Fruit fly (Drosophila melanogaster) whole organism, embryonic: ENCODE data around the gene Pdxk.

Experiments
- ATbp ChIP-seq: fragments of 200-800 bp; sonication (Bioruptor generic); optimal IDR thresholded peaks from 2 replicates; lab custom pipeline; 2017; ENCODE audit warnings: missing biosample characterization, mild to moderate bottlenecking, missing genetic modification characterization, missing genetic modification reagents
- Blimp-1 ChIP-seq: fragments of 200-800 bp; sonication (Bioruptor generic); optimal IDR thresholded peaks from 3 replicates; lab custom pipeline; 2018; ENCODE audit warnings: missing biosample characterization, missing genetic modification characterization, mild to moderate bottlenecking, moderate library complexity, missing genetic modification reagents
- CG1024 ChIP-seq: fragments of 200-800 bp; sonication (Bioruptor generic); IDR thresholded peaks from 2 replicates; pipeline ENCODE4 v1.3.6; 2022; ENCODE audit warnings: missing biosample characterization, missing genetic modification characterization
- CG10431 ChIP-seq: fragments of 200-800 bp; sonication (Bioruptor generic); optimal IDR thresholded peaks from 3 replicates; lab custom pipeline; 2018; ENCODE audit warnings: missing biosample characterization, mild to moderate bottlenecking, missing genetic modification characterization
- CG12391 ChIP-seq: fragments of 200-800 bp; sonication (Bioruptor generic); optimal IDR thresholded peaks from 3 replicates; lab custom pipeline; 2018; ENCODE audit warnings: missing biosample characterization, mild to moderate bottlenecking, missing genetic modification characterization, moderate library complexity
- CG14860 ChIP-seq: fragments of 200-800 bp; sonication (Bioruptor generic); IDR thresholded peaks from 3 replicates; pipeline ENCODE4 v1.3.6; 2022; ENCODE audit warnings: missing biosample characterization, missing genetic modification characterization; ENCODE audit not compliant: partially characterized antibody
- CG16815 ChIP-seq: fragments of 200-800 bp; sonication (Bioruptor generic); optimal IDR thresholded peaks from 3 replicates; lab custom pipeline; 2017; ENCODE audit warnings: missing biosample characterization, mild to moderate bottlenecking, missing genetic modification characterization
- CG17829 ChIP-seq: fragments of 200-800 bp; optimal IDR thresholded peaks from 2 replicates; lab custom pipeline; 2019; ENCODE audit warnings: missing biosample characterization, mild to moderate bottlenecking, missing genetic modification characterization, moderate library complexity
- CG2120 ChIP-seq: fragments of 200-800 bp; sonication (Bioruptor generic); optimal IDR thresholded peaks from 3 replicates; lab custom pipeline; 2016; ENCODE audit warnings: missing biosample characterization, missing genetic modification characterization
- CG2889 ChIP-seq: fragments of 200-800 bp; sonication (Bioruptor generic); IDR thresholded peaks from 3 replicates; pipeline ENCODE4 v1.3.6; 2022; ENCODE audit warnings: missing biosample characterization, missing genetic modification characterization
- CG31224 ChIP-seq: fragments of 200-800 bp; sonication (Bioruptor generic); IDR thresholded peaks from 2 replicates; pipeline ENCODE4 v1.3.6; 2022; ENCODE audit warnings: missing biosample characterization, missing genetic modification characterization
- CG31365 ChIP-seq: fragments of 200-800 bp; sonication (Bioruptor generic); optimal IDR thresholded peaks from 2 replicates; lab custom pipeline; 2018; ENCODE audit warnings: missing biosample characterization, mild to moderate bottlenecking, missing genetic modification characterization
- CG43689 ChIP-seq: fragments of 200-800 bp; sonication (Bioruptor generic); IDR thresholded peaks from 2 replicates; pipeline ENCODE4 v1.3.6; 2022; ENCODE audit warnings: missing biosample characterization, missing genetic modification characterization
- CG4617 ChIP-seq: fragments of 200-800 bp; sonication (Bioruptor generic); optimal IDR thresholded peaks from 3 replicates; lab custom pipeline; 2016; ENCODE audit warnings: missing biosample characterization, missing genetic modification characterization, borderline replicate concordance
- CG5953 ChIP-seq: fragments of 200-800 bp; sonication (Bioruptor generic); IDR thresholded peaks from 2 replicates; pipeline ENCODE4 v1.3.6; 2022; ENCODE audit warnings: missing biosample characterization, missing genetic modification characterization
- CG6854 ChIP-seq: fragments of 200-800 bp; sonication (Bioruptor generic); optimal IDR thresholded peaks from 3 replicates; lab custom pipeline; 2017; ENCODE audit warnings: missing biosample characterization, mild to moderate bottlenecking, missing genetic modification characterization
- CG7372 ChIP-seq: fragments of 200-800 bp; sonication (Bioruptor generic); IDR thresholded peaks from 2 replicates; pipeline ENCODE4 v1.3.6; 2022; ENCODE audit warnings: missing biosample characterization, missing genetic modification characterization
- CG7745 ChIP-seq: fragments of 200-800 bp; sonication (Bioruptor generic); optimal IDR thresholded peaks from 2 replicates; lab custom pipeline; 2018; ENCODE audit warnings: missing biosample characterization, mild to moderate bottlenecking, missing genetic modification characterization, moderate library complexity
- CG8089 ChIP-seq: fragments of 200-800 bp; sonication (Bioruptor generic); optimal IDR thresholded peaks from 3 replicates; lab custom pipeline; 2016; ENCODE audit warnings: missing biosample characterization, missing genetic modification characterization
- CG8290 ChIP-seq, 3 experiments: fragments of 200-800 bp; sonication (Bioruptor generic); optimal IDR thresholded peaks; 2 replicates each; lab custom pipeline; 2016 to 2019; ENCODE audit warnings: missing biosample characterization in 3 of 3, missing genetic modification characterization in 3 of 3, mild to moderate bottlenecking in 2 of 3, moderate library complexity in 1 of 3
- CG9215 ChIP-seq: fragments of 200-800 bp; sonication (Bioruptor generic); IDR thresholded peaks from 2 replicates; pipeline ENCODE4 v1.3.6; 2022; ENCODE audit warnings: missing biosample characterization, missing genetic modification characterization
- CTCF ChIP-seq: fragments of 200-800 bp; sonication (Bioruptor generic); optimal IDR thresholded peaks from 2 replicates; lab custom pipeline; 2017; ENCODE audit warnings: missing biosample characterization, mild to moderate bottlenecking, missing genetic modification characterization, moderate library complexity
- Dfd ChIP-seq, 2 experiments: fragments of >200 bp; optimal IDR thresholded peaks; 2 replicates each; lab custom pipeline; 2017; ENCODE audit warnings: missing biosample characterization in 2 of 2, missing genetic modification characterization in 2 of 2
- Dp ChIP-seq: fragments of 200-800 bp; sonication (Bioruptor generic); optimal IDR thresholded peaks from 2 replicates; lab custom pipeline; 2018; ENCODE audit warnings: missing biosample characterization, mild to moderate bottlenecking, missing genetic modification characterization, moderate library complexity
- Drgx ChIP-seq: fragments of 200-800 bp; sonication (Bioruptor generic); IDR thresholded peaks from 2 replicates; pipeline ENCODE4 v1.3.6; 2022; ENCODE audit warnings: missing biosample characterization, missing genetic modification characterization
- Fer3 ChIP-seq: fragments of 200-800 bp; sonication (Bioruptor generic); optimal IDR thresholded peaks from 2 replicates; lab custom pipeline; 2018; ENCODE audit warnings: missing biosample characterization, mild to moderate bottlenecking, missing genetic modification characterization, moderate library complexity
- GATAe ChIP-seq: fragments of 200-800 bp; sonication (Bioruptor generic); conservative IDR thresholded peaks from 2 replicates; pipeline ENCODE4 v1.3.6; 2022; ENCODE audit warnings: missing biosample characterization, missing genetic modification characterization
- HLH3B ChIP-seq: fragments of 200-800 bp; sonication (Bioruptor generic); IDR thresholded peaks from 2 replicates; pipeline ENCODE4 v1.3.6; 2022; ENCODE audit warnings: missing biosample characterization, missing genetic modification characterization
- HLHmδ ChIP-seq: fragments of 200-800 bp; sonication (Bioruptor generic); optimal IDR thresholded peaks from 2 replicates; lab custom pipeline; 2018; ENCODE audit warnings: missing biosample characterization, mild to moderate bottlenecking, missing genetic modification characterization, moderate library complexity
- Hey ChIP-seq: fragments of 200-800 bp; sonication (Bioruptor generic); optimal IDR thresholded peaks from 3 replicates; lab custom pipeline; 2018; ENCODE audit warnings: missing biosample characterization, mild to moderate bottlenecking, missing genetic modification characterization
- Hmx ChIP-seq: fragments of 200-800 bp; sonication (Bioruptor generic); optimal IDR thresholded peaks from 2 replicates; lab custom pipeline; 2016; ENCODE audit warnings: missing biosample characterization, missing genetic modification characterization
- Hsf ChIP-seq: fragments of 200-800 bp; sonication (Bioruptor generic); optimal IDR thresholded peaks from 3 replicates; lab custom pipeline; 2016; ENCODE audit warnings: missing biosample characterization, missing genetic modification characterization
- Mrtf ChIP-seq: fragments of 200-800 bp; sonication (Bioruptor generic); IDR thresholded peaks from 3 replicates; pipeline ENCODE4 v1.3.6; 2022; ENCODE audit warnings: missing biosample characterization, missing genetic modification characterization
- Rx ChIP-seq: fragments of 200-800 bp; sonication (Bioruptor generic); IDR thresholded peaks from 2 replicates; pipeline ENCODE4 v1.3.6; 2022; ENCODE audit warnings: missing biosample characterization, missing genetic modification characterization
- Ssrp ChIP-seq: fragments of 200-800 bp; sonication (Bioruptor generic); optimal IDR thresholded peaks from 2 replicates; lab custom pipeline; 2018; ENCODE audit warnings: missing biosample characterization, mild to moderate bottlenecking, missing genetic modification characterization, moderate library complexity
- Taf1 ChIP-seq: fragments of 200-800 bp; sonication (Bioruptor generic); IDR thresholded peaks from 2 replicates; pipeline ENCODE4 v1.3.6; 2022; ENCODE audit warnings: missing biosample characterization, missing genetic modification characterization
- al ChIP-seq: fragments of 200-800 bp; sonication (Bioruptor generic); IDR thresholded peaks from 2 replicates; pipeline ENCODE4 v1.3.6; 2022; ENCODE audit warnings: missing biosample characterization, missing genetic modification characterization
- cad ChIP-seq: fragments of >200 bp; optimal IDR thresholded peaks from 2 replicates; lab custom pipeline; 2017; ENCODE audit warnings: missing biosample characterization, missing genetic modification characterization
- dmrt11E ChIP-seq: fragments of 200-800 bp; sonication (Bioruptor generic); optimal IDR thresholded peaks from 3 replicates; lab custom pipeline; 2018; ENCODE audit warnings: missing biosample characterization, mild to moderate bottlenecking, missing genetic modification characterization, moderate library complexity
- ems ChIP-seq: fragments of 200-800 bp; sonication (Bioruptor generic); optimal IDR thresholded peaks from 3 replicates; lab custom pipeline; 2016; ENCODE audit warnings: missing biosample characterization, missing genetic modification characterization
- fu2 ChIP-seq: fragments of 200-800 bp; sonication (Bioruptor generic); optimal IDR thresholded peaks from 2 replicates; lab custom pipeline; 2016; ENCODE audit warnings: missing biosample characterization, missing genetic modification characterization
- lbe ChIP-seq: fragments of 200-800 bp; sonication (Bioruptor generic); optimal IDR thresholded peaks from 2 replicates; lab custom pipeline; 2016; ENCODE audit warnings: missing biosample characterization, mild to moderate bottlenecking, missing genetic modification characterization
- nmo ChIP-seq: fragments of 200-800 bp; sonication (Bioruptor generic); optimal IDR thresholded peaks from 2 replicates; lab custom pipeline; 2018; ENCODE audit warnings: missing biosample characterization, mild to moderate bottlenecking, missing genetic modification characterization, moderate library complexity
- pita ChIP-seq: fragments of 200-800 bp; sonication (Bioruptor generic); optimal IDR thresholded peaks from 2 replicates; lab custom pipeline; 2017; ENCODE audit warnings: missing biosample characterization, mild to moderate bottlenecking, missing genetic modification characterization
- row ChIP-seq: fragments of 200-800 bp; sonication (Bioruptor generic); IDR thresholded peaks from 3 replicates; pipeline ENCODE4 v1.3.6; 2022; ENCODE audit warnings: missing biosample characterization, missing genetic modification characterization
- sqz ChIP-seq: fragments of 200-800 bp; sonication (Bioruptor generic); optimal IDR thresholded peaks from 3 replicates; lab custom pipeline; 2018; ENCODE audit warnings: missing biosample characterization, mild to moderate bottlenecking, missing genetic modification characterization
- sug ChIP-seq: fragments of 200-800 bp; optimal IDR thresholded peaks from 2 replicates; lab custom pipeline; 2019; ENCODE audit warnings: missing biosample characterization, mild to moderate bottlenecking, missing genetic modification characterization, moderate library complexity
- trem ChIP-seq: fragments of 200-800 bp; optimal IDR thresholded peaks from 3 replicates; lab custom pipeline; 2019; ENCODE audit warnings: missing biosample characterization, mild to moderate bottlenecking, missing genetic modification characterization, moderate library complexity
- tup ChIP-seq: fragments of 200-800 bp; sonication (Bioruptor generic); optimal IDR thresholded peaks from 2 replicates; lab custom pipeline; 2016; ENCODE audit warnings: missing biosample characterization, mild to moderate bottlenecking, missing genetic modification characterization, moderate library complexity
- tx ChIP-seq: fragments of 200-800 bp; sonication (Bioruptor generic); optimal IDR thresholded peaks from 2 replicates; lab custom pipeline; 2016; ENCODE audit warnings: missing biosample characterization, missing genetic modification characterization

Pdxk gene

DNA sequence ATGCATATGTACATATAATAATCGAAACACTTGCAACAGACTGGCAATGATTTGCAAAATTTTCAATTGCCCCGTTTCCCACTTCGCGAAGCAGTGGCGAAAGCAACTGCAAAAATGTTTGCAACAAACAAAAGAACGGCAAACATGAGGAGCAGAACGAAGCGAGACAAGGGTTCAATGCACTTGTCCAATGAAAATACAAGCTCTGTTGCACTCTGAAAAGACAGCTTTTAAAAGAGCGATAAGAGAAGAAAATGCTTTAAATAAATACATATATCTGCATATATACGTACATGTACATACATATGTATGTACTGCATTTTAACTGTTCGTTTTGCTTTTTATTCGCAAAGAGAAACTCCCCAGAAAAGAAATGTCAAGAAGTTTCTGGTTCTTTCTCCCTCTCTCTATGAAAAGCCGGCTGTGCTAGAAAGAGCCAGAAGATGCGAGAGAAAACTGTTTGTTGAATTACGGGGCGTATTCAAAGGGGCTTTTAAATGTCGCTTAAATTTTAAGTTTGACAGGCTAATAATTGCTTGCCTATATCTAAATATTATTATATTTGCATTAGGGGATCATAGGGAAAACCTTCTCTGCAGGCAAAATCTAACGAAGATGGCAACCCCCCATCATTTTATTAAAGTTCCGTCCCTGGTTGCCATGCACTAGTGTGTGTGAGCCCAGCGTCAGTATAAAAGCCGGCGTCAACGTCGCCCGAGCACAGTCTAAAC is 23.4 kb downstream of the Pdxk start, which contains the start of gene Hsp27 (continued):
- TF ChIP-seq Ssrp (tag; lab: Kevin White, UChicago) (peak; percentile 98), tx (GFP tag; lab: Kevin White, UChicago) (peak; percentile 70), Drgx (GFP tag; lab: Robert Waterston, UW) (peak; percentile 100), CG5953 (GFP tag; lab: Robert Waterston, UW) (peak; percentile 97), Dp (peak; percentile 32), fu2 (peak; percentile 75), CTCF (GFP tag; lab: Kevin White, UChicago) (peak; percentile 71), Dfd (GFP tag; optimal IDR thresholded peaks at IDR 0.05; lab: Kevin White, UChicago) (no peak), CG7745 (tag; lab: Kevin White, UChicago) (peak; percentile 70), CG9215 (GFP tag; lab: Robert Waterston, UW) (peak; percentile 96), al (GFP tag; lab: Robert Waterston, UW) (peak; percentile 98), Hmx (GFP tag; lab: Kevin White, UChicago) (peak; percentile 83), CG10431 (GFP tag; lab: Kevin White, UChicago) (peak; percentile 93), HLHmδ (GFP tag; lab: Kevin White, UChicago) (no peak), lbe (GFP tag; lab: Kevin White, UChicago) (peak; percentile 99), Fer3 (peak; percentile 97), CG2889 (GFP tag; lab: Robert Waterston, UW) (peak; percentile 94), Taf1 (GFP tag; lab: Robert Waterston, UW) (peak; percentile 97), CG31365 (peak; percentile 89), ems (peak; percentile 99), ATbp (peak; percentile 99), GATAe (peak; percentile 92), pita (GFP tag; lab: Kevin White, UChicago) (no peak), sug (tag; lab: Kevin White, UChicago) (peak; percentile 87), CG7372 (GFP tag; lab: Robert Waterston, UW) (peak; percentile 97), cad (GFP tag; lab: Kevin White, UChicago) (no peak), CG2120 (GFP tag; lab: Kevin White, UChicago) (peak; percentile 97), Hey (tag; lab: Kevin White, UChicago) (peak; percentile 56), CG12391 (peak; percentile 98), CG4617 (GFP tag; lab: Kevin White, UChicago) (peak; percentile 96), CG1024 (GFP tag; lab: Robert Waterston, UW) (peak; percentile 94), Rx (GFP tag; lab: Robert Waterston, UW) (peak; percentile 99), HLH3B (GFP tag; lab: Robert Waterston, UW) (peak; percentile 99), sqz (GFP tag; lab: Kevin White, UChicago) (peak; percentile 93), Mrtf (GFP tag; lab: Robert Waterston, UW) (peak; percentile 98), CG6854 (peak; percentile 95), dmrt11E (peak; percentile 95), CG16815 (GFP tag; lab: Kevin White, UChicago) (peak; percentile 97), CG43689 (GFP tag; lab: Robert Waterston, UW) (peak; percentile 95), Blimp-1 (GFP tag; lab: Kevin White, UChicago) (peak; percentile 98), trem (peak; percentile 96), tup (peak; percentile 93), CG8290 (GFP tag; optimal IDR thresholded peaks at IDR 0.05; lab: Kevin White, UChicago) (peak; percentile 95), CG8290 (tag; optimal IDR thresholded peaks at IDR 0.05; lab: Kevin White, UChicago) (peak in 1 of 2 experiments; percentile 66), CG31224 (peak; percentile 96), nmo (GFP tag; lab: Kevin White, UChicago) (peak; percentile 99), CG17829 (tag; lab: Kevin White, UChicago) (peak; percentile 98), CG14860 (GFP tag; lab: Robert Waterston, UW) (no peak), CG8089 (GFP tag; lab: Kevin White, UChicago) (peak; percentile 83), Hsf (peak; percentile 97), row (peak; percentile 98)
